Worm (Caenorhabditis elegans) whole organism, young adult: ENCODE measurements around the gene rpt-3.

Experiments
- D2030.7 ChIP-seq: fragments of 200-800 bp; sonication (Bioruptor generic); IDR thresholded peaks from 2 replicates; pipeline ENCODE4 v1.3.6; 2022; ENCODE audit warnings: missing genetic modification reagents, missing genetic modification characterization, missing compliant biosample characterization
- F23B12.7 ChIP-seq: sonication (generic microtip); optimal IDR thresholded peaks from 2 replicates; lab custom pipeline; 2017; ENCODE audit warnings: missing genetic modification characterization, mild to moderate bottlenecking, missing compliant biosample characterization, antibody characterized with exemption, moderate library complexity; ENCODE audit not compliant: insufficient read depth
- F33H1.4 ChIP-seq: fragments of 200-800 bp; sonication (Bioruptor generic); IDR thresholded peaks from 2 replicates; pipeline ENCODE4 v1.3.6; 2022; ENCODE audit warnings: missing genetic modification reagents, missing genetic modification characterization, missing compliant biosample characterization
- F37B4.10 ChIP-seq: fragments of 200-800 bp; sonication (Bioruptor generic); IDR thresholded peaks from 2 replicates; pipeline ENCODE4 v1.3.6; 2022; ENCODE audit warnings: missing genetic modification characterization, missing compliant biosample characterization
- F39B2.1 ChIP-seq: fragments of 200-800 bp; sonication (Bioruptor generic); IDR thresholded peaks from 2 replicates; pipeline ENCODE4 v1.3.6; 2022; ENCODE audit warnings: missing genetic modification reagents, missing genetic modification characterization, missing compliant biosample characterization
- F49E8.2 ChIP-seq: sonication (generic microtip); optimal IDR thresholded peaks from 3 replicates; lab custom pipeline; 2017; ENCODE audit warnings: missing genetic modification characterization, mild to moderate bottlenecking, missing compliant biosample characterization, antibody characterized with exemption, moderate library complexity; ENCODE audit not compliant: insufficient read depth
- K12H6.12 ChIP-seq: fragments of 200-800 bp; sonication (Bioruptor generic); optimal IDR thresholded peaks from 2 replicates; lab custom pipeline; 2018; ENCODE audit warnings: mild to moderate bottlenecking, missing genetic modification characterization, missing compliant biosample characterization
- T07F8.4 ChIP-seq: sonication (generic microtip); optimal IDR thresholded peaks from 2 replicates; lab custom pipeline; 2016; ENCODE audit warnings: mild to moderate bottlenecking, missing genetic modification characterization, moderate library complexity, missing compliant biosample characterization
- Y56A3A.18 ChIP-seq: fragments of 200-800 bp; sonication (Bioruptor generic); IDR thresholded peaks from 2 replicates; pipeline ENCODE4 v1.3.6; 2022; ENCODE audit warnings: missing genetic modification reagents, missing genetic modification characterization, missing compliant biosample characterization
- Y67H2A.10 ChIP-seq: fragments of 200-800 bp; sonication (Bioruptor generic); conservative IDR thresholded peaks from 2 replicates; pipeline ENCODE4 v1.3.6; 2022; ENCODE audit warnings: missing genetic modification reagents, missing genetic modification characterization, missing compliant biosample characterization
- akir-1 ChIP-seq: fragments of 200-800 bp; sonication (Bioruptor generic); optimal IDR thresholded peaks from 2 replicates; lab custom pipeline; 2018; ENCODE audit warnings: mild to moderate bottlenecking, missing genetic modification characterization, moderate library complexity, missing compliant biosample characterization
- atf-7 ChIP-seq: sonication (generic microtip); optimal IDR thresholded peaks from 2 replicates; lab custom pipeline; 2017; ENCODE audit warnings: mild to moderate bottlenecking, missing genetic modification characterization, missing compliant biosample characterization
- attf-3 ChIP-seq: fragments of 200-800 bp; sonication (Bioruptor generic); conservative IDR thresholded peaks from 2 replicates; pipeline ENCODE4 v1.3.6; 2022; ENCODE audit warnings: missing genetic modification reagents, missing genetic modification characterization, missing compliant biosample characterization
- attf-6 ChIP-seq: fragments of 200-800 bp; sonication (Bioruptor generic); IDR thresholded peaks from 2 replicates; pipeline ENCODE4 v1.3.6; 2022; ENCODE audit warnings: missing genetic modification reagents, missing genetic modification characterization, missing compliant biosample characterization
- cebp-2 ChIP-seq: fragments of 200-800 bp; sonication (Bioruptor generic); IDR thresholded peaks from 2 replicates; pipeline ENCODE4 v1.3.6; 2022; ENCODE audit warnings: missing genetic modification characterization, missing compliant biosample characterization
- ceh-40 ChIP-seq: fragments of 200-800 bp; sonication (Bioruptor generic); IDR thresholded peaks from 2 replicates; pipeline ENCODE4 v1.3.6; 2022; ENCODE audit warnings: missing genetic modification characterization, missing compliant biosample characterization
- ceh-79 ChIP-seq: sonication (generic microtip); optimal IDR thresholded peaks from 2 replicates; lab custom pipeline; 2017; ENCODE audit warnings: mild to moderate bottlenecking, missing genetic modification characterization, missing compliant biosample characterization
- die-1 ChIP-seq: sonication (generic microtip); optimal IDR thresholded peaks from 2 replicates; lab custom pipeline; 2016; ENCODE audit warnings: missing genotype, mild to moderate bottlenecking, missing genetic modification characterization, missing compliant biosample characterization
- dpl-1 ChIP-seq: fragments of 150-350 bp; optimal IDR thresholded peaks from 2 replicates; lab custom pipeline; 2014; ENCODE audit warnings: missing biosample characterization, missing genetic modification reagents, missing genetic modification characterization
- egl-18 ChIP-seq: fragments of 200-800 bp; sonication (Bioruptor generic); IDR thresholded peaks from 2 replicates; pipeline ENCODE4 v1.3.6; 2022; ENCODE audit warnings: missing genetic modification reagents, missing genetic modification characterization, missing compliant biosample characterization
- egrh-3 ChIP-seq: fragments of 200-800 bp; sonication (Bioruptor generic); IDR thresholded peaks from 2 replicates; pipeline ENCODE4 v1.3.6; 2022; ENCODE audit warnings: missing genetic modification reagents, missing genetic modification characterization, missing compliant biosample characterization
- ekl-4 ChIP-seq: fragments of 200-800 bp; sonication (Bioruptor generic); IDR thresholded peaks from 2 replicates; pipeline ENCODE4 v1.3.6; 2022; ENCODE audit warnings: missing genetic modification reagents, missing genetic modification characterization, missing compliant biosample characterization
- hlh-12 ChIP-seq: sonication (generic microtip); optimal IDR thresholded peaks from 2 replicates; lab custom pipeline; 2016; ENCODE audit warnings: missing genetic modification characterization, missing compliant biosample characterization
- lag-1 ChIP-seq: fragments of 200-800 bp; sonication (Bioruptor generic); IDR thresholded peaks from 2 replicates; pipeline ENCODE4 v1.3.6; 2022; ENCODE audit warnings: missing genetic modification reagents, missing genetic modification characterization, missing compliant biosample characterization
- let-607 ChIP-seq, 2 experiments: fragments of 200-800 bp in 1 of 2; sonication (Bioruptor generic) in 1 of 2; sonication (generic microtip) in 1 of 2; optimal IDR thresholded peaks; 2 replicates each; lab custom pipeline; 2016 to 2018; ENCODE audit warnings: mild to moderate bottlenecking in 2 of 2, missing compliant biosample characterization in 2 of 2, missing genetic modification characterization in 2 of 2, moderate library complexity in 2 of 2, missing genotype in 1 of 2
- lin-35 ChIP-seq, 3 experiments: fragments of 150-350 bp in 2 of 3; sonication (generic microtip) in 1 of 3; optimal IDR thresholded peaks; 2 replicates each; lab custom pipeline; 2014 to 2018; ENCODE audit warnings: missing biosample characterization in 3 of 3, missing genetic modification characterization in 3 of 3, missing genetic modification reagents in 3 of 3
- madf-6 ChIP-seq: fragments of 200-800 bp; sonication (Bioruptor generic); IDR thresholded peaks from 2 replicates; pipeline ENCODE4 v1.3.6; 2022; ENCODE audit warnings: missing genetic modification reagents, missing genetic modification characterization, missing compliant biosample characterization
- mxl-1 ChIP-seq: sonication (generic microtip); optimal IDR thresholded peaks from 2 replicates; lab custom pipeline; 2016; ENCODE audit warnings: missing genetic modification characterization, missing compliant biosample characterization
- nfyb-1 ChIP-seq: fragments of 200-800 bp; sonication (Bioruptor generic); IDR thresholded peaks from 2 replicates; pipeline ENCODE4 v1.3.6; 2022; ENCODE audit warnings: missing genetic modification reagents, missing genetic modification characterization, missing compliant biosample characterization
- nhr-179 ChIP-seq: sonication (generic microtip); optimal IDR thresholded peaks from 2 replicates; lab custom pipeline; 2016; ENCODE audit warnings: mild to moderate bottlenecking, missing genetic modification characterization, missing compliant biosample characterization
- nhr-90 ChIP-seq: sonication (generic microtip); optimal IDR thresholded peaks from 2 replicates; lab custom pipeline; 2016; ENCODE audit warnings: missing genotype, mild to moderate bottlenecking, missing genetic modification characterization, missing compliant biosample characterization
- pbrm-1 ChIP-seq: fragments of 200-800 bp; sonication (Bioruptor generic); IDR thresholded peaks from 2 replicates; pipeline ENCODE4 v1.3.6; 2022; ENCODE audit warnings: missing genetic modification reagents, missing genetic modification characterization, missing compliant biosample characterization
- rec-8 ChIP-seq, 2 experiments: sonication (generic microtip); optimal IDR thresholded peaks; 2 replicates each; lab custom pipeline; 2016; ENCODE audit warnings: mild to moderate bottlenecking in 2 of 2, missing genetic modification characterization in 2 of 2, missing genetic modification reagents in 2 of 2, missing genotype in 2 of 2, missing biosample characterization in 1 of 2, missing compliant biosample characterization in 1 of 2, moderate library complexity in 1 of 2
- rpc-1 ChIP-seq, 2 experiments: fragments of 150-350 bp in 1 of 2; sonication (generic microtip) in 1 of 2; optimal IDR thresholded peaks; 2 replicates each; lab custom pipeline; 2014 to 2018; ENCODE audit warnings: missing biosample characterization in 1 of 2, missing genetic modification characterization in 1 of 2, missing genetic modification reagents in 1 of 2, missing genotype in 1 of 2
- snpc-1.1 ChIP-seq: sonication (generic microtip); optimal IDR thresholded peaks from 2 replicates; lab custom pipeline; 2017; ENCODE audit warnings: missing genetic modification characterization, mild to moderate bottlenecking, missing compliant biosample characterization, antibody characterized with exemption, moderate library complexity, missing genotype, missing genetic modification reagents; ENCODE audit not compliant: insufficient read depth
- snpc-1.3 ChIP-seq: sonication (generic microtip); optimal IDR thresholded peaks from 2 replicates; lab custom pipeline; 2017; ENCODE audit warnings: missing genetic modification characterization, mild to moderate bottlenecking, missing compliant biosample characterization, antibody characterized with exemption, moderate library complexity, missing genotype, missing genetic modification reagents; ENCODE audit not compliant: insufficient read depth
- snpc-3.4 ChIP-seq: sonication (generic microtip); optimal IDR thresholded peaks from 2 replicates; lab custom pipeline; 2017; ENCODE audit warnings: missing genetic modification characterization, mild to moderate bottlenecking, missing compliant biosample characterization, antibody characterized with exemption, moderate library complexity, missing genotype, missing genetic modification reagents
- tbx-9 ChIP-seq: sonication (generic microtip); optimal IDR thresholded peaks from 2 replicates; lab custom pipeline; 2016; ENCODE audit warnings: borderline replicate concordance, missing genetic modification characterization, inconsistent platforms, missing compliant biosample characterization
- xnd-1 ChIP-seq: sonication (generic microtip); optimal IDR thresholded peaks from 2 replicates; lab custom pipeline; 2016; ENCODE audit warnings: missing genotype, missing genetic modification reagents, missing genetic modification characterization, missing compliant biosample characterization
- ztf-3 ChIP-seq: fragments of 200-800 bp; sonication (Bioruptor generic); optimal IDR thresholded peaks from 2 replicates; lab custom pipeline; 2018; ENCODE audit warnings: mild to moderate bottlenecking, missing genetic modification characterization, missing compliant biosample characterization

Gene rpt-3

DNA sequence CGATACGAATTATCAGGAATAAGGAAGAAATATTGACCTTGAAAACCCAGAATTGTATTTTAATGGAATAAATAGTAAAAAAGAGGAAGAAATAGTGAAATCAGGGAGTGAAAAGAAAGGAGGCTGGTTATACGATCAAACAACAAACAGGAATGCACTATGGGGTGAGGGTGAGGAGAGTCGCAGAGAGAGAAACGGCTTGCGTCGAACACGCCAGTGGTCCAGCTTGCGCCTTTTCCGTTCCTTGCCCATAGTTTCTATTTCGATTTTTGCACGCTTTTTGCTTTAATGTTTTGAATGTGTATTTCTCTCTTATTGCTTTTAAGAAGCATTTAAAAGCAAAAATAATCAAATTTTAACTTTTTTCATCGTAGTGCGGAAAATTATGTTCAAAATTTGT is 35.9 kb upstream of the rpt-3 start (continued):
- TF ChIP-seq egl-18 (GFP tag; lab: Robert Waterston, UW) (no peak), egrh-3 (peak; percentile 43; the same call in 1 of the 2 replicates), F33H1.4 (GFP tag; lab: Robert Waterston, UW) (peak; percentile 57; the same call in 1 of the 2 replicates), attf-6 (GFP tag; lab: Robert Waterston, UW) (peak; percentile 21; the same call in 1 of the 2 replicates), attf-3 (GFP tag; lab: Robert Waterston, UW) (0 out of 2 replicates have a peak, but pooled peaks have one; percentile 26), dpl-1 (GFP tag; lab: Kevin White, UChicago) (peak; percentile 49), snpc-3.4 (tag; lab: Kevin White, UChicago) (peak; percentile 73), madf-6 (peak; percentile 55; the same call in 1 of the 2 replicates), Y56A3A.18 (GFP tag; lab: Robert Waterston, UW) (no peak), nhr-90 (tag; lab: Kevin White, UChicago) (peak; percentile 37), hlh-12 (tag; lab: Kevin White, UChicago) (no peak), F23B12.7 (peak; percentile 49), D2030.7 (GFP tag; lab: Robert Waterston, UW) (peak; percentile 67), snpc-1.3 (peak; percentile 28), F49E8.2 (tag; lab: Kevin White, UChicago) (peak; percentile 42), die-1 (tag; lab: Kevin White, UChicago) (peak; percentile 53)

DNA sequence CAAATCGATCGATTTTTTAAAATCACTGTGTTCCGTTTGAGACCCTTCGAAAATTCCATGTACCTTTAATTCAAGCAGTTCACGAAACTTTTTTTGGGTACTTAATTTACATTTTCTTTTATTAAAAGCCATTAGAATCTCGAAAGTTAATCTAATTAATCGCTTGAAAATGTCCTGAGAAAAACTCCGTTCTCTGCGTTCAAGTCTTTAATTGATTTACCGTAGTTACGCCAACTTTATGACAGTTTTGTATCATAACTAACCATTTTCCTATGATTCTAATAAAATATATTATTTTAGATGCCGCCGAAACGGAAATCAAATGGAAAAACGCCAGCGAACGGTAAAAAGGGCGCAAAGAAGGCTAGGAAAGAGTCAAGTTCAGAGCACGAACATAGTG is 35.4 kb upstream of the rpt-3 start, which contains the start of gene jhdm-1:
Gene jhdm-1, plus strand, starts transcription at position 301 of the 400 bp plus-strand sequence.
- TF ChIP-seq egl-18 (GFP tag; lab: Robert Waterston, UW) = no peak
- TF ChIP-seq nfyb-1 = no peak
- TF ChIP-seq rpc-1 (optimal IDR thresholded peaks at IDR 0.05; lab: Kevin White, UChicago) = no peak
- TF ChIP-seq rpc-1 (tag; optimal IDR thresholded peaks at IDR 0.05; lab: Kevin White, UChicago) = no peak
- no peak for TF ChIP-seq let-607 (tag; optimal IDR thresholded peaks at IDR 0.05; lab: Kevin White, UChicago)
- TF ChIP-seq Y67H2A.10 (GFP tag; lab: Robert Waterston, UW) = no peak
- TF ChIP-seq ceh-79 (tag; lab: Kevin White, UChicago) = no peak
- TF ChIP-seq T07F8.4 = no peak
- TF ChIP-seq attf-6 (GFP tag; lab: Robert Waterston, UW) = no peak
- no peak for TF ChIP-seq xnd-1 (tag; lab: Kevin White, UChicago)
- no peak for TF ChIP-seq tbx-9 (tag; lab: Kevin White, UChicago)
- TF ChIP-seq rec-8 (tag; optimal IDR thresholded peaks at IDR 0.05; lab: Kevin White, UChicago) = no peak
- no peak for TF ChIP-seq mxl-1 (tag; lab: Kevin White, UChicago)
- TF ChIP-seq ztf-3 = no peak
- no peak for TF ChIP-seq ceh-40 (GFP tag; lab: Robert Waterston, UW)
- no peak for TF ChIP-seq F39B2.1
- no peak for TF ChIP-seq lin-35 (GFP tag; optimal IDR thresholded peaks at IDR 0.05; lab: Kevin White, UChicago)
- TF ChIP-seq atf-7 (tag; lab: Kevin White, UChicago) = no peak
- TF ChIP-seq, all 124 proteins: peak for 0

DNA sequence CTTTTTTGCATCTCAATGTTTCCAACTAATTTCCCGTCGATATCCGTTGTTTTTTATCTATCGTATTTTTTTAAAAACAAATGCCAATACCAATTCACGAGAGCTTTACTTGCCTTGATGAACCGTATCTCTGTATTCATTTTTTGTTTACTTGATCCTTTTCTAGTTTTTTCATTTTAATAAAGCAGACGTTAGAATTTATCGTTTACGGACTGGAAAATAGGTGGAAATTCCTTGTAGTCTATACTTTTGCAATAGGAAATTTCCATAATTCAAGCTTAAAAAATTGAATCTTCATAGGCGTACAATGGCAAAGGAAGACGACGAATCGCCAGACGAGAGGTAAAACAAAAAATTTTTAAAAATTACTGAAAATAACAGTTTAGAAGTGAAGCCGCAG is 29.8 kb upstream of the rpt-3 start, which contains the start of gene algn-1:
Gene algn-1, plus strand, starts transcription at position 301 of the 400 bp plus-strand sequence.
- TF ChIP-seq cebp-2 (GFP tag; lab: Robert Waterston, UW) (no peak), snpc-1.3 (no peak), lag-1 (GFP tag; lab: Robert Waterston, UW) (no peak), pbrm-1 (GFP tag; lab: Robert Waterston, UW) (no peak), nhr-179 (tag; lab: Kevin White, UChicago) (no peak), ekl-4 (GFP tag; lab: Robert Waterston, UW) (no peak), F37B4.10 (GFP tag; lab: Robert Waterston, UW) (no peak), snpc-1.1 (tag; lab: Kevin White, UChicago) (no peak), lin-35 (GFP tag; optimal IDR thresholded peaks at IDR 0.05; lab: Kevin White, UChicago) (no peak), die-1 (tag; lab: Kevin White, UChicago) (no peak), akir-1 (no peak), snpc-3.4 (tag; lab: Kevin White, UChicago) (no peak), hlh-12 (tag; lab: Kevin White, UChicago) (no peak), K12H6.12 (tag; lab: Kevin White, UChicago) (no peak)
- TF ChIP-seq, all 124 proteins: peak for 0
